Fruit fly (Drosophila melanogaster): ENCODE measurements around the gene Idgf3.

The Idgf3 gene

dm6 chr2L:16502898-16503551 is 52.3 kb downstream of the Idgf3 start (continued):
- TF ChIP-seq achi (GFP tag; optimal IDR thresholded peaks at IDR 0.05) (peak; percentile 64), net (GFP tag; optimal IDR thresholded peaks at IDR 0.05) (peak; percentile 59), svp (GFP tag) (peak; percentile 95), CG1621 (tag; optimal IDR thresholded peaks at IDR 0.05) (peak; percentile 64), Ets21C (GFP tag; optimal IDR thresholded peaks at IDR 0.05) (no peak), Smox (GFP tag; optimal IDR thresholded peaks at IDR 0.05) (no peak), Hr38 (GFP tag; optimal IDR thresholded peaks at IDR 0.05) (no peak), Hr4 (GFP tag; optimal IDR thresholded peaks at IDR 0.05) (peak; percentile 72), fd85E (GFP tag; optimal IDR thresholded peaks at IDR 0.05) (no peak), acj6 (GFP tag; optimal IDR thresholded peaks at IDR 0.05) (peak; percentile 59), CG6792 (GFP tag; optimal IDR thresholded peaks at IDR 0.05) (peak; percentile 52), CG11902 (GFP tag; optimal IDR thresholded peaks at IDR 0.05) (no peak), CG3032 (tag; optimal IDR thresholded peaks at IDR 0.05) (peak; percentile 35), spab (GFP tag; optimal IDR thresholded peaks at IDR 0.05) (peak; percentile 53), Eip78C (GFP tag) (peak; percentile 84)

Measured in whole organism, prepupa.